Worm (Caenorhabditis elegans): ENCODE measurements around the gene K09E4.4.

- no peak for TF ChIP-seq hmbx-1 (tag; optimal IDR thresholded peaks at IDR 0.05)
- no peak for TF ChIP-seq tbx-11 (GFP tag; IDR thresholded peaks at IDR 0.05)
- TF ChIP-seq F13C5.2 (tag; optimal IDR thresholded peaks at IDR 0.05): no peak
- TF ChIP-seq scrt-1 (GFP tag; IDR thresholded peaks at IDR 0.05): no peak
Measured at ce11 chrII:14132733-14133132, 10.8 kb upstream of the K09E4.4 start, which contains the start of gene algn-3.
